Fruit fly (Drosophila melanogaster) whole organism, embryonic: Measurements from ENCODE around the gene GramD1B.

Experiments used
- Adf1 ChIP-seq: fragments of 200-800 bp; sonication (Bioruptor generic); IDR thresholded peaks from 2 replicates; pipeline ENCODE4 v1.3.6; 2022; ENCODE audit warnings: missing biosample characterization, missing genetic modification characterization
- Asciz ChIP-seq: fragments of 200-800 bp; sonication (Bioruptor generic); optimal IDR thresholded peaks from 2 replicates; lab custom pipeline; 2017; ENCODE audit warnings: missing biosample characterization, mild to moderate bottlenecking, missing genetic modification characterization, missing genetic modification reagents
- CG10366 ChIP-seq: fragments of 200-800 bp; sonication (Bioruptor generic); IDR thresholded peaks from 2 replicates; pipeline ENCODE4 v1.3.6; 2022; ENCODE audit warnings: missing biosample characterization, missing genetic modification characterization
- CG10979 ChIP-seq: fragments of 200-800 bp; sonication (Bioruptor generic); optimal IDR thresholded peaks from 2 replicates; lab custom pipeline; 2018; ENCODE audit warnings: missing biosample characterization, mild to moderate bottlenecking, missing genetic modification characterization, moderate library complexity
- CG12299 ChIP-seq: fragments of 200-800 bp; sonication (Bioruptor generic); optimal IDR thresholded peaks from 2 replicates; lab custom pipeline; 2018; ENCODE audit warnings: missing biosample characterization, mild to moderate bottlenecking, missing genetic modification characterization
- CG14014 ChIP-seq: fragments of 200-800 bp; sonication (Bioruptor generic); IDR thresholded peaks from 2 replicates; pipeline ENCODE4 v1.3.6; 2022; ENCODE audit warnings: missing biosample characterization, missing genetic modification characterization
- CG1647 ChIP-seq: fragments of 200-800 bp; sonication (Bioruptor generic); optimal IDR thresholded peaks from 3 replicates; lab custom pipeline; 2016; ENCODE audit warnings: missing biosample characterization, missing genetic modification characterization
- CG16779 ChIP-seq: fragments of 200-800 bp; sonication (Bioruptor generic); IDR thresholded peaks from 2 replicates; pipeline ENCODE4 v1.3.6; 2022; ENCODE audit warnings: missing biosample characterization, missing genetic modification characterization
- CG18599 ChIP-seq: fragments of 200-800 bp; sonication (Bioruptor generic); optimal IDR thresholded peaks from 3 replicates; lab custom pipeline; 2017; ENCODE audit warnings: missing biosample characterization, missing genetic modification characterization, mild to moderate bottlenecking, moderate library complexity, missing genetic modification reagents
- CG2875 ChIP-seq: fragments of 200-800 bp; sonication (Bioruptor generic); optimal IDR thresholded peaks from 2 replicates; lab custom pipeline; 2017; ENCODE audit warnings: missing biosample characterization, mild to moderate bottlenecking, missing genetic modification characterization, missing genetic modification reagents
- CG31388 ChIP-seq: fragments of 200-800 bp; sonication (Bioruptor generic); optimal IDR thresholded peaks from 2 replicates; lab custom pipeline; 2016; ENCODE audit warnings: missing biosample characterization, missing genetic modification characterization
- CG32772 ChIP-seq: fragments of 200-800 bp; sonication (Bioruptor generic); IDR thresholded peaks from 2 replicates; pipeline ENCODE4 v1.3.6; 2022; ENCODE audit warnings: missing biosample characterization, missing genetic modification characterization
- CG5953 ChIP-seq: fragments of 200-800 bp; sonication (Bioruptor generic); IDR thresholded peaks from 2 replicates; pipeline ENCODE4 v1.3.6; 2022; ENCODE audit warnings: missing biosample characterization, missing genetic modification characterization
- CG6689 ChIP-seq: fragments of 200-800 bp; sonication (Bioruptor generic); IDR thresholded peaks from 2 replicates; pipeline ENCODE4 v1.3.6; 2022; ENCODE audit warnings: missing biosample characterization, missing genetic modification characterization
- CG6813 ChIP-seq: fragments of 200-800 bp; sonication (Bioruptor generic); optimal IDR thresholded peaks from 2 replicates; lab custom pipeline; 2017; ENCODE audit warnings: missing biosample characterization, missing genetic modification characterization, mild to moderate bottlenecking, moderate library complexity, missing genetic modification reagents
- CG8944 ChIP-seq: fragments of 200-800 bp; sonication (Bioruptor generic); optimal IDR thresholded peaks from 3 replicates; lab custom pipeline; 2016; ENCODE audit warnings: missing biosample characterization, missing genetic modification characterization
- CHES-1-like ChIP-seq: fragments of 200-800 bp; sonication (Bioruptor generic); optimal IDR thresholded peaks from 2 replicates; lab custom pipeline; 2016; ENCODE audit warnings: missing biosample characterization, missing genetic modification characterization
- D ChIP-seq, 2 experiments: fragments of 200-800 bp in 1 of 2; fragments of >200 bp in 1 of 2; sonication (Bioruptor generic) in 1 of 2; optimal IDR thresholded peaks; 2 replicates in 1 of 2; 3 replicates in 1 of 2; lab custom pipeline; 2017; ENCODE audit warnings: mild to moderate bottlenecking in 1 of 2, missing biosample characterization in 1 of 2, missing genetic modification characterization in 1 of 2, missing genetic modification reagents in 1 of 2
- Dip2 ChIP-seq: fragments of 200-800 bp; sonication (Bioruptor generic); IDR thresholded peaks from 2 replicates; pipeline ENCODE4 v1.3.6; 2022; ENCODE audit warnings: missing biosample characterization, missing genetic modification characterization
- ERR ChIP-seq: fragments of 200-800 bp; sonication (Bioruptor generic); optimal IDR thresholded peaks from 2 replicates; lab custom pipeline; 2016; ENCODE audit warnings: missing biosample characterization, missing genetic modification characterization
- HLHmδ ChIP-seq: fragments of 200-800 bp; sonication (Bioruptor generic); optimal IDR thresholded peaks from 2 replicates; lab custom pipeline; 2018; ENCODE audit warnings: missing biosample characterization, mild to moderate bottlenecking, missing genetic modification characterization, moderate library complexity
- Hand ChIP-seq: fragments of 200-800 bp; sonication (Bioruptor generic); optimal IDR thresholded peaks from 2 replicates; lab custom pipeline; 2017; ENCODE audit warnings: mild to moderate bottlenecking, missing biosample characterization, missing genetic modification reagents, missing genetic modification characterization
- NC2α ChIP-seq: fragments of 200-800 bp; sonication (Bioruptor generic); optimal IDR thresholded peaks from 2 replicates; lab custom pipeline; 2016; ENCODE audit warnings: missing biosample characterization, missing genetic modification characterization
- NC2β ChIP-seq: fragments of 200-800 bp; sonication (Bioruptor generic); optimal IDR thresholded peaks from 2 replicates; lab custom pipeline; 2016; ENCODE audit warnings: missing biosample characterization, missing genetic modification characterization
- Oli ChIP-seq: fragments of 200-800 bp; sonication (Bioruptor generic); optimal IDR thresholded peaks from 2 replicates; lab custom pipeline; 2018; ENCODE audit warnings: missing biosample characterization, mild to moderate bottlenecking, missing genetic modification characterization, moderate library complexity
- Six4 ChIP-seq: fragments of 200-800 bp; sonication (Bioruptor generic); optimal IDR thresholded peaks from 2 replicates; lab custom pipeline; 2016; ENCODE audit warnings: missing biosample characterization, missing genetic modification characterization
- TFAM ChIP-seq: fragments of 200-800 bp; sonication (Bioruptor generic); optimal IDR thresholded peaks from 2 replicates; lab custom pipeline; 2017; ENCODE audit warnings: missing biosample characterization, missing genetic modification characterization, inconsistent platforms
- ab ChIP-seq: fragments of 200-800 bp; sonication (Bioruptor generic); optimal IDR thresholded peaks from 2 replicates; lab custom pipeline; 2016; ENCODE audit warnings: missing biosample characterization, missing genetic modification characterization
- aop ChIP-seq: fragments of 200-800 bp; sonication (Bioruptor generic); IDR thresholded peaks from 2 replicates; pipeline ENCODE4 v1.3.6; 2022; ENCODE audit warnings: missing biosample characterization, missing genetic modification characterization
- ato ChIP-seq: fragments of 200-800 bp; sonication (Bioruptor generic); IDR thresholded peaks from 2 replicates; pipeline ENCODE4 v1.3.6; 2022; ENCODE audit warnings: missing biosample characterization, missing genetic modification characterization; ENCODE audit not compliant: partially characterized antibody
- caup ChIP-seq: fragments of 200-800 bp; sonication (Bioruptor generic); optimal IDR thresholded peaks from 3 replicates; lab custom pipeline; 2017; ENCODE audit warnings: missing biosample characterization, mild to moderate bottlenecking, missing genetic modification characterization, moderate library complexity; ENCODE audit not compliant: severe bottlenecking
- ci ChIP-seq: fragments of 200-800 bp; sonication (Bioruptor generic); IDR thresholded peaks from 3 replicates; pipeline ENCODE4 v1.3.6; 2022; ENCODE audit warnings: missing biosample characterization, missing genetic modification characterization
- dimm ChIP-seq: fragments of 200-800 bp; sonication (Bioruptor generic); IDR thresholded peaks from 2 replicates; pipeline ENCODE4 v1.3.6; 2022; ENCODE audit warnings: missing biosample characterization, missing genetic modification characterization
- dmrt99B ChIP-seq: fragments of 200-800 bp; sonication (Bioruptor generic); optimal IDR thresholded peaks from 2 replicates; lab custom pipeline; 2018; ENCODE audit warnings: missing biosample characterization, mild to moderate bottlenecking, missing genetic modification characterization, moderate library complexity
- exex ChIP-seq: fragments of 200-800 bp; sonication (Bioruptor generic); optimal IDR thresholded peaks from 4 replicates; lab custom pipeline; 2018; ENCODE audit warnings: missing biosample characterization, mild to moderate bottlenecking, missing genetic modification characterization, moderate library complexity
- gem ChIP-seq: fragments of 200-800 bp; sonication (Bioruptor generic); optimal IDR thresholded peaks from 2 replicates; lab custom pipeline; 2019; ENCODE audit warnings: missing biosample characterization, mild to moderate bottlenecking, missing genetic modification characterization, moderate library complexity
- gsb ChIP-seq: fragments of 200-800 bp; sonication (Bioruptor generic); IDR thresholded peaks from 2 replicates; pipeline ENCODE4 v1.3.6; 2022; ENCODE audit warnings: missing biosample characterization, missing genetic modification characterization
- h ChIP-seq: fragments of >200 bp; optimal IDR thresholded peaks from 2 replicates; lab custom pipeline; 2017
- insv ChIP-seq, 2 experiments: fragments of 200-800 bp; sonication (Bioruptor generic); optimal IDR thresholded peaks; 3 replicates each; lab custom pipeline; 2016 to 2018; ENCODE audit warnings: missing biosample characterization in 2 of 2, missing genetic modification characterization in 2 of 2
- kni ChIP-seq: fragments of 200-800 bp; sonication (Bioruptor generic); optimal IDR thresholded peaks from 3 replicates; lab custom pipeline; 2017; ENCODE audit warnings: mild to moderate bottlenecking, missing biosample characterization, missing genetic modification reagents, missing genetic modification characterization
- lola ChIP-seq, 3 experiments: fragments of >200 bp in 2 of 3; fragments of 200-800 bp in 1 of 3; sonication (Bioruptor generic) in 1 of 3; optimal IDR thresholded peaks; 2 replicates each; lab custom pipeline; 2017 to 2019; ENCODE audit warnings: missing biosample characterization in 3 of 3, missing genetic modification characterization in 3 of 3, mild to moderate bottlenecking in 1 of 3, moderate library complexity in 1 of 3
- luna ChIP-seq: fragments of 200-800 bp; sonication (Bioruptor generic); optimal IDR thresholded peaks from 2 replicates; lab custom pipeline; 2016; ENCODE audit warnings: missing biosample characterization, missing genetic modification characterization
- mam ChIP-seq: fragments of 200-800 bp; sonication (Bioruptor generic); optimal IDR thresholded peaks from 3 replicates; lab custom pipeline; 2016; ENCODE audit warnings: missing biosample characterization, missing genetic modification characterization
- onecut ChIP-seq: fragments of 200-800 bp; sonication (Bioruptor generic); IDR thresholded peaks from 2 replicates; pipeline ENCODE4 v1.3.6; 2022; ENCODE audit warnings: missing biosample characterization, missing genetic modification characterization
- p53 ChIP-seq: fragments of 200-800 bp; sonication (Bioruptor generic); optimal IDR thresholded peaks from 2 replicates; lab custom pipeline; 2016; ENCODE audit warnings: missing biosample characterization, missing genetic modification characterization
- prd ChIP-seq, 3 experiments: fragments of >200 bp in 2 of 3; fragments of 200-800 bp in 1 of 3; sonication (Bioruptor generic) in 1 of 3; optimal IDR thresholded peaks in 2 of 3; IDR thresholded peaks in 1 of 3; 2 replicates in 2 of 3; 3 replicates in 1 of 3; pipeline versions ENCODE4 v1.3.6 to Lab custom; 2017 to 2022; ENCODE audit warnings: missing biosample characterization in 1 of 3, missing genetic modification characterization in 1 of 3
- ro ChIP-seq: fragments of 200-800 bp; sonication (Bioruptor generic); IDR thresholded peaks from 2 replicates; pipeline ENCODE4 v1.3.6; 2022; ENCODE audit warnings: missing biosample characterization, missing genetic modification characterization
- tna ChIP-seq: fragments of 200-800 bp; sonication (Bioruptor generic); IDR thresholded peaks from 2 replicates; pipeline ENCODE4 v1.3.6; 2022; ENCODE audit warnings: missing biosample characterization, missing genetic modification characterization; ENCODE audit not compliant: partially characterized antibody

GramD1B gene

dm6 chr2L:3345763-3346482 lies 27.2 kb downstream of the GramD1B start (continued):
- TF ChIP-seq Oli (tag; lab: Kevin White, UChicago) (no peak), onecut (no peak), dmrt99B (no peak), exex (tag; lab: Kevin White, UChicago) (no peak), TFAM (no peak), CG1647 (GFP tag; lab: Kevin White, UChicago) (no peak), p53 (no peak), caup (GFP tag; lab: Kevin White, UChicago) (no peak), tna (GFP tag; lab: Robert Waterston, UW) (0 out of 2 replicates have a peak, but pooled peaks have one; percentile 19), CG31388 (no peak), h (lab: Kevin White, UChicago) (no peak), mam (GFP tag; lab: Kevin White, UChicago) (no peak), CG18599 (peak; percentile 5), Six4 (no peak), Asciz (GFP tag; lab: Kevin White, UChicago) (peak; percentile 12), ro (GFP tag; lab: Robert Waterston, UW) (no peak), luna (GFP tag; lab: Kevin White, UChicago) (no peak), insv (GFP tag; optimal IDR thresholded peaks at IDR 0.05; lab: Kevin White, UChicago) (no peak), ERR (no peak), CG8944 (GFP tag; lab: Kevin White, UChicago) (no peak), CG10366 (peak; percentile 35; the same call in 1 of the 2 replicates), Dip2 (GFP tag; lab: Robert Waterston, UW) (no peak), ab (no peak), CG14014 (GFP tag; lab: Robert Waterston, UW) (no peak), Adf1 (peak; percentile 74), CG6689 (GFP tag; lab: Robert Waterston, UW) (0 out of 2 replicates have a peak, but pooled peaks have one; percentile 21), prd (optimal IDR thresholded peaks at IDR 0.05; lab: Kevin White, UChicago) (no peak), prd (GFP tag; IDR thresholded peaks at IDR 0.05; lab: Robert Waterston, UW) (peak; percentile 42; the same call in 1 of the 3 replicates), CG10979 (peak; percentile 15), D (optimal IDR thresholded peaks at IDR 0.05; lab: Kevin White, UChicago) (no peak), D (GFP tag; optimal IDR thresholded peaks at IDR 0.05; lab: Kevin White, UChicago) (no peak), Hand (GFP tag; lab: Kevin White, UChicago) (no peak), ci (GFP tag; lab: Robert Waterston, UW) (peak; percentile 60; the same call in 1 of the 3 replicates), CG12299 (tag; lab: Kevin White, UChicago) (no peak), ato (GFP tag; lab: Robert Waterston, UW) (no peak), dimm (GFP tag; lab: Robert Waterston, UW) (no peak), aop (GFP tag; lab: Robert Waterston, UW) (no peak), NC2β (GFP tag; lab: Kevin White, UChicago) (no peak), CG6813 (peak; percentile 16), NC2α (GFP tag; lab: Kevin White, UChicago) (no peak), CG16779 (GFP tag; lab: Robert Waterston, UW) (no peak), HLHmδ (GFP tag; lab: Kevin White, UChicago) (peak; percentile 54), gsb (GFP tag; lab: Robert Waterston, UW) (no peak), kni (peak; percentile 3), CG2875 (GFP tag; lab: Kevin White, UChicago) (peak; percentile 13), CG32772 (peak; percentile 27; the same call in 1 of the 2 replicates), lola (GFP tag; optimal IDR thresholded peaks at IDR 0.05; lab: Kevin White, UChicago) (peak in 1 of 3 experiments; percentile 14), CG5953 (GFP tag; lab: Robert Waterston, UW) (no peak), CHES-1-like (no peak), gem (peak; percentile 11)
